Worm (Caenorhabditis elegans): ENCODE measurements around the gene F49E12.10.

- TF ChIP-seq unc-130 (GFP tag; optimal IDR thresholded peaks at IDR 0.05) (no peak), snpc-4 (GFP tag; optimal IDR thresholded peaks at IDR 0.05) (no peak), snpc-4 (tag; optimal IDR thresholded peaks at IDR 0.05) (no peak), ztf-28 (GFP tag; IDR thresholded peaks at IDR 0.05) (no peak)
Measured at ce11 chrII:8369059-8369458, 21.8 kb upstream of the F49E12.10 start, which contains the start of gene amt-3.

Measured in whole organism, young adult.